Worm (Caenorhabditis elegans) whole organism, L4/young adult: ENCODE data around the gene Y54F10BM.20.

Experiments
- W03F9.2 ChIP-seq: fragments of 150-350 bp; optimal IDR thresholded peaks from 2 replicates; lab custom pipeline; 2014; ENCODE audit warnings: missing biosample characterization, missing genetic modification characterization
- him-1 ChIP-seq: sonication (generic microtip); optimal IDR thresholded peaks from 2 replicates; lab custom pipeline; 2016; ENCODE audit warnings: missing genotype, missing genetic modification reagents, missing genetic modification characterization, missing compliant biosample characterization

DNA sequence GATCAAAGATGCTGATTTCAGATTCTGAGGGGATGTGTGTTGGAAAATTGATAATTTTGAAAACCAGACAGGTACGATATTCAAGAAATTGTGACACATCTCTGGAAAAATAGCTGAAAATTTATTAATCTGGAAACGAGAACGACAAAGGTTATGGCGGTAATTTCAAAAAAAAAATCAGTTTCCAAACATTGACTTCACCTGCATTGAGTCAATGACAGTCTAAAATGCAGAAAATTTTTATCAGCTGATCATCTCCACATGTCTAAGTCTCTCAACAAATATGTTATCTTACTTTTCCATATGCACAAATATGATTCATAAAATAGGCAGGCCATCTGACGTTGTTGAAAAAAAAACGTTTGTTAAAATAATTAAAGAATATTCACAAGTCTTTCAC is 36.0 kb upstream of the Y54F10BM.20 start, which contains the start of gene fbxa-48:
- no peak for TF ChIP-seq him-1
- TF ChIP-seq W03F9.2 (tag; lab: Kevin White, UChicago), result no peak
